Fruit fly (Drosophila melanogaster) whole organism, pupa: ENCODE results near the gene mRpL10.
A peak's percentile ranks its signal among the peaks of the same experiment; 100 is the strongest.

ENCODE experiments used
- CG10348 ChIP-seq: fragments of 200-800 bp; sonication (Bioruptor generic); IDR thresholded peaks from 2 replicates; pipeline ENCODE4 v1.3.6; 2022; ENCODE audit warnings: missing biosample characterization, missing genetic modification characterization
- CG12605 ChIP-seq: fragments of 200-800 bp; sonication (Bioruptor generic); IDR thresholded peaks from 2 replicates; pipeline ENCODE4 v1.3.6; 2022; ENCODE audit warnings: missing biosample characterization, missing genetic modification characterization
- CG13204 ChIP-seq: fragments of 200-800 bp; sonication (Bioruptor generic); optimal IDR thresholded peaks from 2 replicates; lab custom pipeline; 2018; ENCODE audit warnings: missing biosample characterization, mild to moderate bottlenecking, missing genetic modification characterization, moderate library complexity
- CG14655 ChIP-seq: fragments of 200-800 bp; sonication (Bioruptor generic); optimal IDR thresholded peaks from 3 replicates; lab custom pipeline; 2017; ENCODE audit warnings: mild to moderate bottlenecking, missing biosample characterization, missing genetic modification reagents, missing genetic modification characterization
- CG15710 ChIP-seq: fragments of 200-800 bp; sonication (Bioruptor generic); optimal IDR thresholded peaks from 2 replicates; lab custom pipeline; 2018; ENCODE audit warnings: missing biosample characterization, mild to moderate bottlenecking, missing genetic modification characterization, moderate library complexity
- CG17806 ChIP-seq: fragments of 200-800 bp; sonication (Bioruptor generic); optimal IDR thresholded peaks from 2 replicates; lab custom pipeline; 2018; ENCODE audit warnings: missing biosample characterization, mild to moderate bottlenecking, missing genetic modification characterization, moderate library complexity
- CG32121 ChIP-seq: fragments of 200-800 bp; sonication (Bioruptor generic); IDR thresholded peaks from 2 replicates; pipeline ENCODE4 v1.3.6; 2022; ENCODE audit warnings: missing biosample characterization, missing genetic modification characterization
- CG34367 ChIP-seq: fragments of 200-800 bp; sonication (Bioruptor generic); optimal IDR thresholded peaks from 2 replicates; lab custom pipeline; 2018; ENCODE audit warnings: missing biosample characterization, mild to moderate bottlenecking, missing genetic modification characterization
- CG4496 ChIP-seq: fragments of 200-800 bp; sonication (Bioruptor generic); IDR thresholded peaks from 3 replicates; pipeline ENCODE4 v1.3.6; 2022; ENCODE audit warnings: missing biosample characterization, missing genetic modification characterization
- CG8159 ChIP-seq: fragments of 200-800 bp; sonication (Bioruptor generic); optimal IDR thresholded peaks from 3 replicates; lab custom pipeline; 2018; ENCODE audit warnings: missing biosample characterization, mild to moderate bottlenecking, missing genetic modification characterization, moderate library complexity
- CG8301 ChIP-seq: fragments of 200-800 bp; sonication (Bioruptor generic); optimal IDR thresholded peaks from 2 replicates; lab custom pipeline; 2018; ENCODE audit warnings: missing biosample characterization, mild to moderate bottlenecking, missing genetic modification characterization
- CG9948 ChIP-seq: fragments of 200-800 bp; sonication (Bioruptor generic); optimal IDR thresholded peaks from 2 replicates; lab custom pipeline; 2018; ENCODE audit warnings: missing biosample characterization, mild to moderate bottlenecking, missing genetic modification characterization, moderate library complexity
- D1 ChIP-seq: fragments of 200-800 bp; sonication (Bioruptor generic); optimal IDR thresholded peaks from 2 replicates; lab custom pipeline; 2018; ENCODE audit warnings: missing biosample characterization, mild to moderate bottlenecking, missing genetic modification characterization, moderate library complexity
- EcR ChIP-seq: fragments of 200-800 bp; sonication (Bioruptor generic); optimal IDR thresholded peaks from 3 replicates; lab custom pipeline; 2019; ENCODE audit warnings: missing biosample characterization, missing genetic modification characterization, mild to moderate bottlenecking, moderate library complexity, missing genetic modification reagents
- Ets98B ChIP-seq: fragments of 200-800 bp; sonication (Bioruptor generic); IDR thresholded peaks from 2 replicates; pipeline ENCODE4 v1.3.6; 2022; ENCODE audit warnings: missing biosample characterization, missing genetic modification characterization
- Pif1A ChIP-seq: fragments of 200-800 bp; sonication (Bioruptor generic); optimal IDR thresholded peaks from 3 replicates; lab custom pipeline; 2016; ENCODE audit warnings: missing biosample characterization, missing genetic modification characterization
- Pif1B ChIP-seq: fragments of 200-800 bp; sonication (Bioruptor generic); optimal IDR thresholded peaks from 3 replicates; lab custom pipeline; 2016; ENCODE audit warnings: missing biosample characterization, missing genetic modification characterization
- Snoo ChIP-seq: fragments of 200-800 bp; sonication (Bioruptor generic); optimal IDR thresholded peaks from 3 replicates; lab custom pipeline; 2017; ENCODE audit warnings: missing biosample characterization, mild to moderate bottlenecking, missing genetic modification characterization, inconsistent platforms
- fd96Ca ChIP-seq: fragments of 200-800 bp; sonication (Bioruptor generic); IDR thresholded peaks from 3 replicates; pipeline ENCODE4 v1.3.6; 2022; ENCODE audit warnings: missing biosample characterization, missing genetic modification characterization
- gl ChIP-seq: fragments of 200-800 bp; sonication (Bioruptor generic); optimal IDR thresholded peaks from 2 replicates; lab custom pipeline; 2018; ENCODE audit warnings: missing biosample characterization, mild to moderate bottlenecking, missing genetic modification characterization
- rn ChIP-seq: fragments of 200-800 bp; sonication (Bioruptor generic); IDR thresholded peaks from 2 replicates; pipeline ENCODE4 v1.3.6; 2022; ENCODE audit warnings: missing biosample characterization, missing genetic modification characterization

mRpL10 gene

dm6 chr2L:166115-167069 lies 37.2 kb upstream of the mRpL10 start:
- TF ChIP-seq CG4496 (GFP tag; lab: Robert Waterston, UW) (no peak), fd96Ca (GFP tag; lab: Robert Waterston, UW) (no peak), Ets98B (GFP tag; lab: Robert Waterston, UW) (no peak), CG14655 (GFP tag; lab: Kevin White, UChicago) (peak; percentile 98), CG12605 (GFP tag; lab: Robert Waterston, UW) (no peak), rn (GFP tag; lab: Robert Waterston, UW) (no peak), EcR (GFP tag; lab: Kevin White, UChicago) (peak; percentile 82), CG32121 (GFP tag; lab: Robert Waterston, UW) (no peak), CG10348 (GFP tag; lab: Robert Waterston, UW) (no peak), Pif1B (GFP tag; lab: Kevin White, UChicago) (peak; percentile 97), Pif1A (GFP tag; lab: Kevin White, UChicago) (peak; percentile 97), CG9948 (tag; lab: Kevin White, UChicago) (peak; percentile 90), CG8159 (tag; lab: Kevin White, UChicago) (peak; percentile 88), CG13204 (GFP tag; lab: Kevin White, UChicago) (peak; percentile 97), Snoo (tag; lab: Kevin White, UChicago) (peak; percentile 72), gl (peak; percentile 99), D1 (tag; lab: Kevin White, UChicago) (peak; percentile 80), CG8301 (tag; lab: Kevin White, UChicago) (peak; percentile 97), CG34367 (peak; percentile 95), CG15710 (tag; lab: Kevin White, UChicago) (peak; percentile 92), CG17806 (peak; percentile 90)
- TF ChIP-seq, all 21 proteins: peak for 14

dm6 chr2L:168270-168901 lies 35.2 kb upstream of the mRpL10 start:
- TF ChIP-seq CG9948 (tag; lab: Kevin White, UChicago) (no peak), CG8159 (tag; lab: Kevin White, UChicago) (peak; percentile 6), CG13204 (GFP tag; lab: Kevin White, UChicago) (peak; percentile 69), gl (peak; percentile 77), CG12605 (GFP tag; lab: Robert Waterston, UW) (peak; percentile 36; the same call in 1 of the 2 replicates), CG8301 (tag; lab: Kevin White, UChicago) (peak; percentile 33), CG14655 (GFP tag; lab: Kevin White, UChicago) (peak; percentile 42), Pif1B (GFP tag; lab: Kevin White, UChicago) (no peak), CG10348 (GFP tag; lab: Robert Waterston, UW) (no peak), Snoo (tag; lab: Kevin White, UChicago) (no peak), CG32121 (GFP tag; lab: Robert Waterston, UW) (no peak), Pif1A (GFP tag; lab: Kevin White, UChicago) (peak; percentile 40), CG17806 (peak; percentile 28), fd96Ca (GFP tag; lab: Robert Waterston, UW) (no peak), EcR (GFP tag; lab: Kevin White, UChicago) (peak; percentile 61), D1 (tag; lab: Kevin White, UChicago) (no peak), CG15710 (tag; lab: Kevin White, UChicago) (peak; percentile 33), rn (GFP tag; lab: Robert Waterston, UW) (no peak), Ets98B (GFP tag; lab: Robert Waterston, UW) (no peak), CG34367 (peak; percentile 5), CG4496 (GFP tag; lab: Robert Waterston, UW) (no peak)

DNA sequence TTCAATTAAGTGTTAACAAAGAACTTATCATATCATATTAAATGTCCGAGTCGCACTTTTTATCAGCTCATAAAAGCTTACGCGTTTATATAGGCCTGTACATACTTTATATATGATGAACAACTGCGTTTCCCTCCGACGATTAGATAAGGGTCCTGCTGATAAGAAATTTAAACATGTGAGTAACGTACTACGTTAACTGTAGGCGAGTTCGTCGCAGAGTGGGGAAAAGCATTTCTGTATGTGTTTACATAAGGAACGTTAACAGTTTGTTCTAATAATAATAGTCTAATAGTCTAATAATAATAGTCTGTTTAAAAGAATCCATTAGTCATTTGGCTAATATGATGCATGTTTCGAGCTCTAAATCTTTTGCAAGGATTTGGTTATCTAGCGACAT lies 33.2 kb upstream of the mRpL10 start:
- no peak for TF ChIP-seq CG15710 (tag; lab: Kevin White, UChicago)
- no peak for TF ChIP-seq CG12605 (GFP tag; lab: Robert Waterston, UW)
- no peak for TF ChIP-seq CG9948 (tag; lab: Kevin White, UChicago)
- TF ChIP-seq Pif1B (GFP tag; lab: Kevin White, UChicago), result no peak
- TF ChIP-seq EcR (GFP tag; lab: Kevin White, UChicago), result no peak
- no peak for TF ChIP-seq CG8159 (tag; lab: Kevin White, UChicago)
- TF ChIP-seq CG14655 (GFP tag; lab: Kevin White, UChicago), result no peak
- no peak for TF ChIP-seq CG13204 (GFP tag; lab: Kevin White, UChicago)
- TF ChIP-seq CG8301 (tag; lab: Kevin White, UChicago), result no peak
- no peak for TF ChIP-seq CG17806
- TF ChIP-seq, all 21 proteins: peak for 0

- TF ChIP-seq EcR (GFP tag; lab: Kevin White, UChicago) (peak; percentile 80), CG10348 (GFP tag; lab: Robert Waterston, UW) (no peak), Snoo (tag; lab: Kevin White, UChicago) (peak; percentile 38), CG14655 (GFP tag; lab: Kevin White, UChicago) (no peak), CG9948 (tag; lab: Kevin White, UChicago) (peak; percentile 36), CG12605 (GFP tag; lab: Robert Waterston, UW) (peak; percentile 55; the same call in 1 of the 2 replicates), gl (peak; percentile 52), D1 (tag; lab: Kevin White, UChicago) (no peak), Pif1B (GFP tag; lab: Kevin White, UChicago) (peak; percentile 54), CG17806 (peak; percentile 22), CG8159 (tag; lab: Kevin White, UChicago) (peak; percentile 23), CG32121 (GFP tag; lab: Robert Waterston, UW) (no peak), CG34367 (peak; percentile 37), CG8301 (tag; lab: Kevin White, UChicago) (peak; percentile 14), CG13204 (GFP tag; lab: Kevin White, UChicago) (peak; percentile 45), fd96Ca (GFP tag; lab: Robert Waterston, UW) (no peak), Ets98B (GFP tag; lab: Robert Waterston, UW) (no peak), Pif1A (GFP tag; lab: Kevin White, UChicago) (peak; percentile 32), rn (GFP tag; lab: Robert Waterston, UW) (no peak), CG4496 (GFP tag; lab: Robert Waterston, UW) (no peak), CG15710 (tag; lab: Kevin White, UChicago) (peak; percentile 48)
- TF ChIP-seq, all 21 proteins: peak for 13
These were observed 31.9 kb upstream of the mRpL10 start for dm6 chr2L:171499-172250.
